Fruit fly (Drosophila melanogaster): ENCODE data around the gene Yp3.

The Yp3 gene

DNA sequence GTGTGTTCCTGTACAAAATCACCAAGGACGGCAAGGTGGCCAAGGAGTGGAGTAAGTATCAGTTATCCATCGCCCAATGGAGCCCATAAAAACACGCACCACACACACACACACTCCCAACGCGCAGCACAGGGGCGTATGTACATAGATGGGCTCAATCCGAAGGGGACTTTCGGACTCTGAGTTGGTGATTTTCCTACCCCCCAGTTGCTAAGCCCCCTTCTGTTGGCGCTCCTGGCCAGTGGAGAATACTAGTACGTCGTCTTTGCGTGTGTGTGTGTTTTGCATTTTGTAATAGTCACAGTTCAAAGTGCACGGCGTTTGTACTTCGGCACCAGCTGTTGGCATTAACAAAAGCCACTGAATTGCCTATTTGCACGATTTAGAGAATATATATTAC, 19.3 kb upstream of the Yp3 start (continued):
- TF ChIP-seq vfl (GFP tag; optimal IDR thresholded peaks at IDR 0.05) (peak; percentile 37), CG8281 (tag; optimal IDR thresholded peaks at IDR 0.05) (peak; percentile 16), Poxn (GFP tag; IDR thresholded peaks at IDR 0.05) (no peak), CG34376 (GFP tag; optimal IDR thresholded peaks at IDR 0.05) (peak; percentile 58), br (optimal IDR thresholded peaks at IDR 0.05) (no peak), CG17612 (GFP tag; IDR thresholded peaks at IDR 0.05) (peak; percentile 58; the same call in 1 of the 2 replicates), kay (GFP tag; optimal IDR thresholded peaks at IDR 0.05) (peak; percentile 17), Rx (GFP tag; IDR thresholded peaks at IDR 0.05) (peak; percentile 83), NFAT (GFP tag; IDR thresholded peaks at IDR 0.05) (peak; percentile 93), ERR (GFP tag; optimal IDR thresholded peaks at IDR 0.05) (no peak), wek (GFP tag; optimal IDR thresholded peaks at IDR 0.05) (peak; percentile 35), unpg (GFP tag; optimal IDR thresholded peaks at IDR 0.05) (peak; percentile 72), CG7357 (GFP tag; IDR thresholded peaks at IDR 0.05) (0 out of 3 replicates have a peak, but pooled peaks have one; percentile 46), CG4707 (GFP tag; optimal IDR thresholded peaks at IDR 0.05) (peak; percentile 52), CG1792 (GFP tag; optimal IDR thresholded peaks at IDR 0.05) (peak; percentile 61), dysf (GFP tag; IDR thresholded peaks at IDR 0.05) (peak; percentile 86), CG16815 (GFP tag; optimal IDR thresholded peaks at IDR 0.05) (peak; percentile 66), CG14710 (tag; optimal IDR thresholded peaks at IDR 0.05) (peak; percentile 26), row (GFP tag; IDR thresholded peaks at IDR 0.05) (peak; percentile 91), CG8765 (GFP tag; IDR thresholded peaks at IDR 0.05) (peak; percentile 69), PHDP (tag; optimal IDR thresholded peaks at IDR 0.05) (peak; percentile 72), CG9609 (GFP tag; optimal IDR thresholded peaks at IDR 0.05) (peak; percentile 76), Hey (tag; optimal IDR thresholded peaks at IDR 0.05) (peak; percentile 60), CG2120 (GFP tag; optimal IDR thresholded peaks at IDR 0.05) (peak; percentile 89), D19B (GFP tag; optimal IDR thresholded peaks at IDR 0.05) (peak; percentile 52), lov (optimal IDR thresholded peaks at IDR 0.05) (no peak), lov (GFP tag; IDR thresholded peaks at IDR 0.05) (peak; percentile 82), CG12769 (tag; optimal IDR thresholded peaks at IDR 0.05) (peak; percentile 92), CG14014 (GFP tag; IDR thresholded peaks at IDR 0.05) (peak; percentile 89), bcd (GFP tag; optimal IDR thresholded peaks at IDR 0.05) (peak; percentile 78), CG32767 (GFP tag; IDR thresholded peaks at IDR 0.05) (peak; percentile 41; the same call in 1 of the 2 replicates), CG3281 (GFP tag; optimal IDR thresholded peaks at IDR 0.05) (peak; percentile 71), HmgZ (tag; optimal IDR thresholded peaks at IDR 0.05) (peak; percentile 76), NK7.1 (GFP tag; optimal IDR thresholded peaks at IDR 0.05) (peak; percentile 38), HLH4C (GFP tag; IDR thresholded peaks at IDR 0.05; ENCODE audit: partially characterized antibody) (no peak), CG7786 (GFP tag; optimal IDR thresholded peaks at IDR 0.05) (peak; percentile 78), ara (GFP tag; IDR thresholded peaks at IDR 0.05) (peak; percentile 72), phol (tag; optimal IDR thresholded peaks at IDR 0.05) (peak; percentile 60), HmgD (GFP tag; optimal IDR thresholded peaks at IDR 0.05) (peak; percentile 80), HLH3B (GFP tag; IDR thresholded peaks at IDR 0.05) (peak; percentile 84), CG18764 (GFP tag; optimal IDR thresholded peaks at IDR 0.05) (peak; percentile 62), D19A (tag; optimal IDR thresholded peaks at IDR 0.05) (peak; percentile 18), Gug (GFP tag; IDR thresholded peaks at IDR 0.05) (peak; percentile 95), Asciz (GFP tag; optimal IDR thresholded peaks at IDR 0.05) (peak; percentile 8), CG10979 (tag; optimal IDR thresholded peaks at IDR 0.05) (peak; percentile 51), CG14050 (GFP tag; IDR thresholded peaks at IDR 0.05) (peak; percentile 70; the same call in 2 of the 3 replicates), CG16863 (GFP tag; optimal IDR thresholded peaks at IDR 0.05) (peak; percentile 72), CG10565 (GFP tag; optimal IDR thresholded peaks at IDR 0.05) (no peak), Ravus (GFP tag; IDR thresholded peaks at IDR 0.05) (peak; percentile 25; the same call in 1 of the 2 replicates), CG15601 (tag; optimal IDR thresholded peaks at IDR 0.05) (peak; percentile 45), fd64A (GFP tag; optimal IDR thresholded peaks at IDR 0.05) (peak; percentile 15), CG17802 (tag; optimal IDR thresholded peaks at IDR 0.05) (no peak)
